Worm (Caenorhabditis elegans) whole organism, early embryonic: ENCODE measurements around the gene nhr-196.
"Not testable (repeated sequence)": the region's sequence is repeated elsewhere in the genome, so short reads cannot be mapped to it uniquely, and the experiment has no call there.

Source experiments
- B0310.2 ChIP-seq: sonication (generic microtip); optimal IDR thresholded peaks from 2 replicates; lab custom pipeline; 2016; ENCODE audit warnings: mild to moderate bottlenecking, missing genetic modification characterization, missing compliant biosample characterization
- ama-1 ChIP-seq: fragments of 150-350 bp; optimal IDR thresholded peaks from 2 replicates; lab custom pipeline; 2014
- ets-7 ChIP-seq: sonication (generic microtip); optimal IDR thresholded peaks from 2 replicates; lab custom pipeline; 2016; ENCODE audit warnings: missing genotype, missing genetic modification characterization, missing compliant biosample characterization
- hmg-4 ChIP-seq: fragments of 200-800 bp; sonication (Bioruptor generic); optimal IDR thresholded peaks from 2 replicates; lab custom pipeline; 2018; ENCODE audit warnings: mild to moderate bottlenecking, missing genetic modification characterization, missing compliant biosample characterization
- pes-1 ChIP-seq: fragments of 200-800 bp; sonication (Bioruptor generic); IDR thresholded peaks from 2 replicates; pipeline ENCODE4 v1.3.6; 2022; ENCODE audit warnings: missing genetic modification reagents, missing genetic modification characterization, missing compliant biosample characterization
- tbx-11 ChIP-seq: fragments of 200-800 bp; sonication (Bioruptor generic); IDR thresholded peaks from 2 replicates; pipeline ENCODE4 v1.3.6; 2022; ENCODE audit warnings: missing genetic modification characterization, missing compliant biosample characterization
- tbx-37 ChIP-seq: fragments of 200-800 bp; sonication (Bioruptor generic); conservative IDR thresholded peaks from 2 replicates; pipeline ENCODE4 v1.3.6; 2022; ENCODE audit warnings: missing genetic modification reagents, missing genetic modification characterization, missing compliant biosample characterization

ce11 chrV:15643192-15643591 is 42.3 kb upstream of the nhr-196 start, which contains the start of gene C55A1.4:
- TF ChIP-seq hmg-4 (GFP tag; lab: Kevin White, UChicago); tbx-11 (GFP tag; lab: Robert Waterston, UW); ets-7 (tag; lab: Kevin White, UChicago); B0310.2; tbx-37 (GFP tag; lab: Robert Waterston, UW); pes-1 (GFP tag; lab: Robert Waterston, UW); ama-1 (lab: Kevin White, UChicago): not testable (repeated sequence)
